Worm (Caenorhabditis elegans) whole organism, L4 larva: Measurements from ENCODE around the gene T23G4.2.

ENCODE experiments used
- F37D6.2 ChIP-seq: sonication (generic microtip); optimal IDR thresholded peaks from 2 replicates; lab custom pipeline; 2016; ENCODE audit warnings: mild to moderate bottlenecking, missing genetic modification characterization, missing compliant biosample characterization
- dpl-1 ChIP-seq: fragments of 150-350 bp; optimal IDR thresholded peaks from 2 replicates; lab custom pipeline; 2014; ENCODE audit warnings: missing biosample characterization, missing genetic modification reagents, missing genetic modification characterization
- fos-1 ChIP-seq: fragments of 150-350 bp; optimal IDR thresholded peaks from 2 replicates; lab custom pipeline; 2014; ENCODE audit warnings: missing biosample characterization, missing genetic modification characterization
- hmg-1.1 ChIP-seq: fragments of 200-800 bp; sonication (Bioruptor generic); IDR thresholded peaks from 2 replicates; pipeline ENCODE4 v1.3.6; 2022; ENCODE audit warnings: missing genetic modification reagents, missing genetic modification characterization, missing compliant biosample characterization
- lir-3 ChIP-seq: sonication (generic microtip); optimal IDR thresholded peaks from 2 replicates; lab custom pipeline; 2016; ENCODE audit warnings: mild to moderate bottlenecking, missing genetic modification characterization, missing compliant biosample characterization
- lsy-2 ChIP-seq, 2 experiments: fragments of 150-350 bp in 1 of 2; sonication (generic microtip) in 1 of 2; optimal IDR thresholded peaks; 2 replicates each; lab custom pipeline; 2014 to 2017; ENCODE audit warnings: missing biosample characterization in 2 of 2, missing genetic modification characterization in 2 of 2
- mdt-29 ChIP-seq: fragments of 200-800 bp; sonication (Bioruptor generic); IDR thresholded peaks from 2 replicates; pipeline ENCODE4 v1.3.6; 2022; ENCODE audit warnings: missing genetic modification reagents, missing genetic modification characterization, missing compliant biosample characterization
- nhr-28 ChIP-seq: fragments of 150-350 bp; optimal IDR thresholded peaks from 2 replicates; lab custom pipeline; 2014; ENCODE audit warnings: missing biosample characterization, missing genetic modification characterization
- nhr-76 ChIP-seq: fragments of 150-350 bp; optimal IDR thresholded peaks from 2 replicates; lab custom pipeline; 2014; ENCODE audit warnings: missing biosample characterization, missing genetic modification characterization
- skn-1 ChIP-seq: fragments of 150-350 bp; optimal IDR thresholded peaks from 2 replicates; lab custom pipeline; 2014; ENCODE audit warnings: missing biosample characterization, missing genetic modification characterization
- unc-62 ChIP-seq, 3 experiments: fragments of 150-350 bp in 1 of 3; sonication (generic microtip); optimal IDR thresholded peaks in 2 of 3; peaks in 1 of 3; 1 replicate in 1 of 3; 2 replicates in 2 of 3; lab custom pipeline; 2014 to 2017; ENCODE audit warnings: missing biosample characterization in 3 of 3, missing genetic modification characterization in 3 of 3, missing genetic modification reagents in 3 of 3, missing genotype in 1 of 3
- zag-1 ChIP-seq: fragments of 150-350 bp; optimal IDR thresholded peaks from 2 replicates; lab custom pipeline; 2014; ENCODE audit warnings: missing biosample characterization, missing genetic modification characterization
- zfp-2 ChIP-seq: sonication (generic microtip); optimal IDR thresholded peaks from 2 replicates; lab custom pipeline; 2016; ENCODE audit warnings: mild to moderate bottlenecking, missing genetic modification characterization, missing compliant biosample characterization
- zip-2 ChIP-seq: fragments of 150-350 bp; optimal IDR thresholded peaks from 2 replicates; lab custom pipeline; 2014; ENCODE audit warnings: missing biosample characterization, missing genetic modification characterization

DNA sequence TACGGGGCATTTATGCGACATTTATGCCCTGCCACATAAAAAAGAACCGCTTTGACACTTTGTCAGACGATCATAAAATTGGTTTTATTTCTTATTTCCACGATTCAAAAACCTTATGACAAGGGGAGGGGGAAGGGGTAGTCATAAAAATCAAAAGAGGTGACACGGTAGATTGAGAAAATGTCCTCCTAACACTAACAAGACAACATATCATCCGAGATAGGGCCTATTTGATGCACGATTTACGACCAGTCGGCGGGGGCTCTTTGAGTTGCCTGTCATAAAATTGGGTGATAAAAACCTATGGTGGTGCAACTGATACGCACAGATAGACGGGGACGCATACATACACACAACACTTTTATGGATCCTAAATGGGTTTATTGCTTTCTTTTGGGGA, 18.5 kb upstream of the T23G4.2 start:
- peak in 1 of 2 experiments; percentile 74 for TF ChIP-seq unc-62 (GFP tag; optimal IDR thresholded peaks at IDR 0.05 in 1 of 2; lab: Kevin White, UChicago)
- TF ChIP-seq unc-62 (tag; optimal IDR thresholded peaks at IDR 0.05; lab: Kevin White, UChicago), result no peak
- TF ChIP-seq zfp-2 (tag; lab: Kevin White, UChicago), result no peak
- no peak for TF ChIP-seq nhr-76 (tag; lab: Kevin White, UChicago)
- TF ChIP-seq lsy-2 (tag; optimal IDR thresholded peaks at IDR 0.05; lab: Kevin White, UChicago), result no peak
- TF ChIP-seq dpl-1 (GFP tag; lab: Kevin White, UChicago), result no peak
- TF ChIP-seq nhr-28, result peak; percentile 63
- no peak for TF ChIP-seq zip-2 (tag; lab: Kevin White, UChicago)
- TF ChIP-seq lir-3, result no peak
- no peak for TF ChIP-seq zag-1 (tag; lab: Kevin White, UChicago)
- no peak for TF ChIP-seq F37D6.2 (tag; lab: Kevin White, UChicago)
- TF ChIP-seq fos-1 (tag; lab: Kevin White, UChicago), result no peak
- TF ChIP-seq mdt-29 (GFP tag; lab: Robert Waterston, UW), result no peak
- TF ChIP-seq skn-1 (tag; lab: Kevin White, UChicago), result no peak
- TF ChIP-seq hmg-1.1 (GFP tag; lab: Robert Waterston, UW), result no peak
